Fruit fly (Drosophila melanogaster): ENCODE measurements around the gene Cyp6d5.

Cyp6d5 gene

DNA sequence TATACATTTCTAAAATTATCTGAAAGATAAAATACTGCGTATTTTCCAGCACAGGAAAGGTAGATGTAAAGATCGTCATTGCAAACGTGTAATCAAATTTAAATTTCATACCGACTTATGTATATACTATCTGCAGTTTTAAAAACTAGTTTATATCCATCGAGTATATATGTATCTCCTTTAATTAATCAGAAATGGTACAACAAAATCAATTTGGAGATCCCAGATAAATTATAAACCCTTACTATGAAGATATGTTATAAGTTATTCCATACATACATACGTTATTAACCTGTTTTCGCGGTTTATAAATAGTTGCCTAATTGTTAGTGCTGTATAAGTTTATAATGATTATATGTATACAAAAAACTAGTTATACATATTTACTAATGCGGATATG is 870 bp upstream of the Cyp6d5 start:
- peak; percentile 7 for TF ChIP-seq gem (tag; optimal IDR thresholded peaks at IDR 0.05)
- peak in 1 of 2 experiments; percentile 55 for TF ChIP-seq Dfd (GFP tag; optimal IDR thresholded peaks at IDR 0.05)
- peak; percentile 70 for TF ChIP-seq D19A (tag; optimal IDR thresholded peaks at IDR 0.05)
- TF ChIP-seq CG10209 (GFP tag; optimal IDR thresholded peaks at IDR 0.05), result no peak
- TF ChIP-seq CG12769 (tag; optimal IDR thresholded peaks at IDR 0.05), result peak; percentile 12

DNA sequence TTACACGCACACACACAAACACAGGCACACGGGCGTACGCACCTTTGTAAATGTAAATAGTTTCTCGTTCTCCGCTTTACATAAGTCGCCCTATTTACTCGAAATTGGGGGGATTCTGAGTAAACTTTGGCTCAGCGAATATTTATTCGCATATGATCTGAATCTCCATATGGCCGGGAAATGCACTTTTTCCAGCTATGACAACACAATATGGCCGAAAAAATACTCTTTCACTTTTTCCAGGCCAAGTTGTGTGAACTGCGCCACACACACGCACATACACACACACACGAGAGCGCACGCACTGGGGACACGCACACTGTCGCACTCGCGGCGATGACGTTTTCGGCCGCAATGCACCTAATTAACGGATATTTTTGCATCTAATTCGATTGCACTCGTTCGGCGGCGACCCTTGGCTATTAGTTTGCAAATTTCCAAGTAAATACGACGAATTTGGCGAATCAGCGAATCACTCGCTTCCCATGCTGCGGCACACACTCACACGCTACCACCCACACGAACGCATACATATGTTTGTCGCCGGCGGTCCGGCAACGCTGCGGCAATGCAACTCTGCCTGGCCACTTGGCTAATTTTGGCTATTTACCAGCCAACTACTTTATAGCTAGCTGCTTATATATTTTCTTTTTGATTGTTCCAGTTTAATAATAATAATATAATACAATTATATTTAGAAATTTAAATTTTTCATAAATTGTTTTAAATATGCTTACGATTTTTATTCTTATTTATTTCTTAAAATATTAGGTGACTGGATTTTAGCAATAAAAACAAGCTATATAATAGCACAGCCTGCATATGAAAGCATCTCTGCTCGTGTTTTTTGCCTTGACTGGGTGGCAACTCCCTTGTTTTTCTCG is 2.7 kb downstream of the Cyp6d5 start, which contains the start of the genes rdx and CG3061:
Gene rdx (minus strand): TSS at position 527 of the 884 bp plus-strand sequence.
Gene CG3061 (plus strand): TSS at position 841 of the 884 bp plus-strand sequence.
- TF ChIP-seq CkIIα-i1 (GFP tag; IDR thresholded peaks at IDR 0.05) (no peak), Sry-β (GFP tag; optimal IDR thresholded peaks at IDR 0.05) (peak; percentile 98), en (GFP tag; optimal IDR thresholded peaks at IDR 0.05) (no peak), Dad (GFP tag; optimal IDR thresholded peaks at IDR 0.05) (no peak), gcm (GFP tag; optimal IDR thresholded peaks at IDR 0.05) (peak; percentile 29), Awh (GFP tag; IDR thresholded peaks at IDR 0.05) (no peak), CG13624 (GFP tag; optimal IDR thresholded peaks at IDR 0.05) (no peak), CG5180 (GFP tag; optimal IDR thresholded peaks at IDR 0.05) (no peak), CG9817 (tag; optimal IDR thresholded peaks at IDR 0.05) (peak; percentile 76), vvl (GFP tag; IDR thresholded peaks at IDR 0.05) (no peak), GATAe (GFP tag; conservative IDR thresholded peaks at IDR 0.05) (no peak), gsb-n (tag; optimal IDR thresholded peaks at IDR 0.05) (peak; percentile 71), CG15601 (tag; optimal IDR thresholded peaks at IDR 0.05) (peak; percentile 63), CG18764 (GFP tag; optimal IDR thresholded peaks at IDR 0.05) (peak; percentile 22), CG12155 (GFP tag; optimal IDR thresholded peaks at IDR 0.05) (peak; percentile 60), sr (GFP tag; IDR thresholded peaks at IDR 0.05) (peak; percentile 81; the same call in 2 of the 3 replicates), CG1602 (GFP tag; optimal IDR thresholded peaks at IDR 0.05) (peak; percentile 15), CG1603 (tag; optimal IDR thresholded peaks at IDR 0.05) (peak; percentile 21), CG34224 (GFP tag; IDR thresholded peaks at IDR 0.05; ENCODE audit: partially characterized antibody) (peak; percentile 14; the same call in 1 of the 3 replicates), lab (GFP tag; optimal IDR thresholded peaks at IDR 0.05) (peak; percentile 48), CG2712 (tag; optimal IDR thresholded peaks at IDR 0.05) (peak; percentile 74), Fer1 (GFP tag; optimal IDR thresholded peaks at IDR 0.05) (peak; percentile 31), luna (GFP tag; optimal IDR thresholded peaks at IDR 0.05) (no peak), Sox100B (GFP tag; optimal IDR thresholded peaks at IDR 0.05) (peak; percentile 68), bigmax (GFP tag; optimal IDR thresholded peaks at IDR 0.05) (no peak), abd-A (tag; optimal IDR thresholded peaks at IDR 0.05) (peak; percentile 9), ssp (GFP tag; IDR thresholded peaks at IDR 0.05) (no peak), CG5245 (GFP tag; optimal IDR thresholded peaks at IDR 0.05) (no peak), CG6654 (GFP tag; optimal IDR thresholded peaks at IDR 0.05) (peak; percentile 13), Myb (GFP tag; optimal IDR thresholded peaks at IDR 0.05) (no peak), MTF-1 (GFP tag; optimal IDR thresholded peaks at IDR 0.05; ENCODE audit: borderline replicate concordance) (no peak), CG18599 (GFP tag; optimal IDR thresholded peaks at IDR 0.05) (peak; percentile 72), twi (tag; optimal IDR thresholded peaks at IDR 0.05) (peak; percentile 79), gce (GFP tag; IDR thresholded peaks at IDR 0.05) (no peak), sna (GFP tag; IDR thresholded peaks at IDR 0.05; ENCODE audit: partially characterized antibody) (no peak), B-H2 (GFP tag; optimal IDR thresholded peaks at IDR 0.05) (peak; percentile 73), CG10431 (GFP tag; optimal IDR thresholded peaks at IDR 0.05) (peak; percentile 7), bcd (GFP tag; optimal IDR thresholded peaks at IDR 0.05) (peak; percentile 65), slp2 (GFP tag; optimal IDR thresholded peaks at IDR 0.05) (no peak), fu2 (GFP tag; optimal IDR thresholded peaks at IDR 0.05) (no peak), sc (optimal IDR thresholded peaks at IDR 0.05) (no peak), sc (GFP tag; optimal IDR thresholded peaks at IDR 0.05) (peak; percentile 20)

Measured in whole organism, embryonic.